Fruit fly (Drosophila melanogaster) whole organism, embryonic: Measurements from ENCODE around the gene CG17778.
A peak's percentile ranks its signal among the peaks of the same experiment; 100 is the strongest.

Experiments
- CG10209 ChIP-seq: fragments of 200-800 bp; sonication (Bioruptor generic); optimal IDR thresholded peaks from 3 replicates; lab custom pipeline; 2017; ENCODE audit warnings: missing biosample characterization, mild to moderate bottlenecking, missing genetic modification characterization, missing genetic modification reagents
- CG11504 ChIP-seq: fragments of 200-800 bp; sonication (Bioruptor generic); optimal IDR thresholded peaks from 3 replicates; lab custom pipeline; 2019; ENCODE audit warnings: missing biosample characterization, mild to moderate bottlenecking, missing genetic modification characterization, moderate library complexity
- CG13424 ChIP-seq: fragments of 200-800 bp; sonication (Bioruptor generic); optimal IDR thresholded peaks from 2 replicates; lab custom pipeline; 2019; ENCODE audit warnings: missing biosample characterization, mild to moderate bottlenecking, missing genetic modification characterization, moderate library complexity
- CG1602 ChIP-seq: fragments of 200-800 bp; sonication (Bioruptor generic); optimal IDR thresholded peaks from 3 replicates; lab custom pipeline; 2016; ENCODE audit warnings: missing biosample characterization, missing genetic modification characterization
- CG17612 ChIP-seq: fragments of 200-800 bp; sonication (Bioruptor generic); IDR thresholded peaks from 2 replicates; pipeline ENCODE4 v1.3.6; 2022; ENCODE audit warnings: missing biosample characterization, missing genetic modification characterization
- CG2202 ChIP-seq: fragments of 200-800 bp; sonication (Bioruptor generic); optimal IDR thresholded peaks from 2 replicates; lab custom pipeline; 2018; ENCODE audit warnings: missing biosample characterization, mild to moderate bottlenecking, missing genetic modification characterization
- CG2678 ChIP-seq: fragments of 200-800 bp; sonication (Bioruptor generic); optimal IDR thresholded peaks from 3 replicates; lab custom pipeline; 2019; ENCODE audit warnings: missing biosample characterization, mild to moderate bottlenecking, missing genetic modification characterization, moderate library complexity
- CG2889 ChIP-seq: fragments of 200-800 bp; sonication (Bioruptor generic); IDR thresholded peaks from 3 replicates; pipeline ENCODE4 v1.3.6; 2022; ENCODE audit warnings: missing biosample characterization, missing genetic modification characterization
- CG3163 ChIP-seq: fragments of 200-800 bp; sonication (Bioruptor generic); optimal IDR thresholded peaks from 3 replicates; lab custom pipeline; 2016; ENCODE audit warnings: missing biosample characterization, missing genetic modification characterization
- CG33213 ChIP-seq: fragments of 200-800 bp; sonication (Bioruptor generic); optimal IDR thresholded peaks from 3 replicates; lab custom pipeline; 2016; ENCODE audit warnings: missing biosample characterization, missing genetic modification characterization
- CG34422 ChIP-seq: fragments of 200-800 bp; sonication (Bioruptor generic); IDR thresholded peaks from 3 replicates; pipeline ENCODE4 v1.3.6; 2022; ENCODE audit warnings: missing biosample characterization, missing genetic modification characterization
- CG3838 ChIP-seq: fragments of 200-800 bp; sonication (Bioruptor generic); optimal IDR thresholded peaks from 3 replicates; lab custom pipeline; 2016; ENCODE audit warnings: missing biosample characterization, missing genetic modification characterization
- CG6854 ChIP-seq: fragments of 200-800 bp; sonication (Bioruptor generic); optimal IDR thresholded peaks from 3 replicates; lab custom pipeline; 2017; ENCODE audit warnings: missing biosample characterization, mild to moderate bottlenecking, missing genetic modification characterization
- CG7928 ChIP-seq: fragments of 200-800 bp; sonication (Bioruptor generic); optimal IDR thresholded peaks from 2 replicates; lab custom pipeline; 2017; ENCODE audit warnings: missing biosample characterization, mild to moderate bottlenecking, missing genetic modification characterization
- CG7963 ChIP-seq: fragments of 200-800 bp; sonication (Bioruptor generic); IDR thresholded peaks from 3 replicates; pipeline ENCODE4 v1.3.6; 2022; ENCODE audit warnings: missing biosample characterization, missing genetic modification characterization; ENCODE audit not compliant: partially characterized antibody
- CG8089 ChIP-seq: fragments of 200-800 bp; sonication (Bioruptor generic); optimal IDR thresholded peaks from 3 replicates; lab custom pipeline; 2016; ENCODE audit warnings: missing biosample characterization, missing genetic modification characterization
- Dbx ChIP-seq: fragments of 200-800 bp; sonication (Bioruptor generic); IDR thresholded peaks from 3 replicates; pipeline ENCODE4 v1.3.6; 2022; ENCODE audit warnings: missing biosample characterization, missing genetic modification characterization
- Dip2 ChIP-seq: fragments of 200-800 bp; sonication (Bioruptor generic); IDR thresholded peaks from 2 replicates; pipeline ENCODE4 v1.3.6; 2022; ENCODE audit warnings: missing biosample characterization, missing genetic modification characterization
- HHEX ChIP-seq: fragments of 200-800 bp; sonication (Bioruptor generic); optimal IDR thresholded peaks from 3 replicates; lab custom pipeline; 2017; ENCODE audit warnings: missing biosample characterization, mild to moderate bottlenecking, missing genetic modification characterization, missing genetic modification reagents
- Hsf ChIP-seq: fragments of 200-800 bp; sonication (Bioruptor generic); optimal IDR thresholded peaks from 3 replicates; lab custom pipeline; 2016; ENCODE audit warnings: missing biosample characterization, missing genetic modification characterization
- Lhr ChIP-seq: fragments of 200-800 bp; sonication (Bioruptor generic); optimal IDR thresholded peaks from 3 replicates; lab custom pipeline; 2017; ENCODE audit warnings: mild to moderate bottlenecking, missing biosample characterization, missing genetic modification reagents, missing genetic modification characterization
- Lim3 ChIP-seq: fragments of 200-800 bp; sonication (Bioruptor generic); IDR thresholded peaks from 2 replicates; pipeline ENCODE4 v1.3.6; 2022; ENCODE audit warnings: missing biosample characterization, missing genetic modification characterization
- Neu2 ChIP-seq: fragments of 200-800 bp; sonication (Bioruptor generic); optimal IDR thresholded peaks from 3 replicates; lab custom pipeline; 2016; ENCODE audit warnings: missing biosample characterization, missing genetic modification characterization, borderline replicate concordance
- Nf-YB ChIP-seq: fragments of 200-800 bp; sonication (Bioruptor generic); optimal IDR thresholded peaks from 3 replicates; lab custom pipeline; 2019; ENCODE audit warnings: missing biosample characterization, mild to moderate bottlenecking, missing genetic modification characterization, moderate library complexity
- Oaz ChIP-seq: fragments of 200-800 bp; sonication (Bioruptor generic); IDR thresholded peaks from 2 replicates; pipeline ENCODE4 v1.3.6; 2022; ENCODE audit warnings: missing biosample characterization, missing genetic modification characterization
- Optix ChIP-seq: fragments of 200-800 bp; sonication (Bioruptor generic); IDR thresholded peaks from 3 replicates; pipeline ENCODE4 v1.3.6; 2022; ENCODE audit warnings: missing biosample characterization, missing genetic modification characterization
- Rx ChIP-seq: fragments of 200-800 bp; sonication (Bioruptor generic); IDR thresholded peaks from 2 replicates; pipeline ENCODE4 v1.3.6; 2022; ENCODE audit warnings: missing biosample characterization, missing genetic modification characterization
- Side ChIP-seq: fragments of 200-800 bp; sonication (Bioruptor generic); optimal IDR thresholded peaks from 2 replicates; lab custom pipeline; 2016; ENCODE audit warnings: missing biosample characterization, missing genetic modification characterization
- Stat92E ChIP-seq, 3 experiments: fragments of >200 bp in 2 of 3; fragments of 200-800 bp in 1 of 3; sonication (Bioruptor generic) in 1 of 3; optimal IDR thresholded peaks; 2 replicates each; lab custom pipeline; 2017 to 2019; ENCODE audit warnings: missing biosample characterization in 3 of 3, missing genetic modification characterization in 3 of 3, mild to moderate bottlenecking in 1 of 3, moderate library complexity in 1 of 3
- TFAM ChIP-seq: fragments of 200-800 bp; sonication (Bioruptor generic); optimal IDR thresholded peaks from 2 replicates; lab custom pipeline; 2017; ENCODE audit warnings: missing biosample characterization, missing genetic modification characterization, inconsistent platforms
- Tbp ChIP-seq: fragments of >200 bp; optimal IDR thresholded peaks from 2 replicates; lab custom pipeline; 2018; ENCODE audit warnings: missing biosample characterization, missing genetic modification characterization
- Xrp1 ChIP-seq: fragments of 200-800 bp; sonication (Bioruptor generic); IDR thresholded peaks from 2 replicates; pipeline ENCODE4 v1.3.6; 2022; ENCODE audit warnings: missing biosample characterization, missing genetic modification characterization
- crp ChIP-seq, 2 experiments: fragments of 200-800 bp; sonication (Bioruptor generic); optimal IDR thresholded peaks; 2 replicates in 1 of 2; 3 replicates in 1 of 2; lab custom pipeline; 2017; ENCODE audit warnings: missing biosample characterization in 2 of 2, missing genetic modification characterization in 2 of 2, mild to moderate bottlenecking in 1 of 2, moderate library complexity in 1 of 2
- ewg ChIP-seq: fragments of 200-800 bp; sonication (Bioruptor generic); optimal IDR thresholded peaks from 3 replicates; lab custom pipeline; 2017; ENCODE audit warnings: mild to moderate bottlenecking, missing biosample characterization, missing genetic modification reagents, missing genetic modification characterization
- fd3F ChIP-seq: fragments of 200-800 bp; sonication (Bioruptor generic); optimal IDR thresholded peaks from 2 replicates; lab custom pipeline; 2018; ENCODE audit warnings: missing biosample characterization, mild to moderate bottlenecking, missing genetic modification characterization, moderate library complexity
- fd64A ChIP-seq: fragments of 200-800 bp; sonication (Bioruptor generic); optimal IDR thresholded peaks from 3 replicates; lab custom pipeline; 2018; ENCODE audit warnings: missing biosample characterization, mild to moderate bottlenecking, missing genetic modification characterization
- fru ChIP-seq: fragments of >200 bp; optimal IDR thresholded peaks from 2 replicates; lab custom pipeline; 2017
- gt ChIP-seq: fragments of 200-800 bp; sonication (Bioruptor generic); IDR thresholded peaks from 2 replicates; pipeline ENCODE4 v1.3.6; 2022; ENCODE audit warnings: missing biosample characterization, missing genetic modification characterization
- hkb ChIP-seq, 2 experiments: fragments of 200-800 bp in 1 of 2; fragments of >200 bp in 1 of 2; sonication (Bioruptor generic) in 1 of 2; IDR thresholded peaks in 1 of 2; optimal IDR thresholded peaks in 1 of 2; 2 replicates each; pipeline versions ENCODE4 v1.3.6 to Lab custom; 2017 to 2022; ENCODE audit warnings: missing biosample characterization in 1 of 2, missing genetic modification characterization in 1 of 2
- jigr1 ChIP-seq: fragments of 200-800 bp; sonication (Bioruptor generic); IDR thresholded peaks from 3 replicates; pipeline ENCODE4 v1.3.6; 2022; ENCODE audit warnings: missing biosample characterization, missing genetic modification characterization
- lab ChIP-seq: fragments of 200-800 bp; sonication (Bioruptor generic); optimal IDR thresholded peaks from 3 replicates; lab custom pipeline; 2017; ENCODE audit warnings: missing biosample characterization, missing genetic modification characterization, mild to moderate bottlenecking, moderate library complexity, missing genetic modification reagents
- lilli ChIP-seq: fragments of 200-800 bp; sonication (Bioruptor generic); optimal IDR thresholded peaks from 3 replicates; lab custom pipeline; 2016; ENCODE audit warnings: missing biosample characterization, missing genetic modification characterization
- nmo ChIP-seq: fragments of 200-800 bp; sonication (Bioruptor generic); optimal IDR thresholded peaks from 2 replicates; lab custom pipeline; 2018; ENCODE audit warnings: missing biosample characterization, mild to moderate bottlenecking, missing genetic modification characterization, moderate library complexity
- pho ChIP-seq: fragments of 200-800 bp; sonication (Bioruptor generic); optimal IDR thresholded peaks from 2 replicates; lab custom pipeline; 2016; ENCODE audit warnings: missing biosample characterization, missing genetic modification characterization
- phol ChIP-seq: fragments of 200-800 bp; sonication (Bioruptor generic); optimal IDR thresholded peaks from 3 replicates; lab custom pipeline; 2018; ENCODE audit warnings: missing biosample characterization, mild to moderate bottlenecking, missing genetic modification characterization, moderate library complexity
- ro ChIP-seq: fragments of 200-800 bp; sonication (Bioruptor generic); IDR thresholded peaks from 2 replicates; pipeline ENCODE4 v1.3.6; 2022; ENCODE audit warnings: missing biosample characterization, missing genetic modification characterization
- scrt ChIP-seq: fragments of 200-800 bp; sonication (Bioruptor generic); optimal IDR thresholded peaks from 2 replicates; lab custom pipeline; 2018; ENCODE audit warnings: missing biosample characterization, mild to moderate bottlenecking, missing genetic modification characterization, moderate library complexity
- slbo ChIP-seq: fragments of 200-800 bp; sonication (Bioruptor generic); IDR thresholded peaks from 2 replicates; pipeline ENCODE4 v1.3.6; 2022; ENCODE audit warnings: missing biosample characterization, missing genetic modification characterization
- sug ChIP-seq: fragments of 200-800 bp; optimal IDR thresholded peaks from 2 replicates; lab custom pipeline; 2019; ENCODE audit warnings: missing biosample characterization, mild to moderate bottlenecking, missing genetic modification characterization, moderate library complexity

CG17778 gene

DNA sequence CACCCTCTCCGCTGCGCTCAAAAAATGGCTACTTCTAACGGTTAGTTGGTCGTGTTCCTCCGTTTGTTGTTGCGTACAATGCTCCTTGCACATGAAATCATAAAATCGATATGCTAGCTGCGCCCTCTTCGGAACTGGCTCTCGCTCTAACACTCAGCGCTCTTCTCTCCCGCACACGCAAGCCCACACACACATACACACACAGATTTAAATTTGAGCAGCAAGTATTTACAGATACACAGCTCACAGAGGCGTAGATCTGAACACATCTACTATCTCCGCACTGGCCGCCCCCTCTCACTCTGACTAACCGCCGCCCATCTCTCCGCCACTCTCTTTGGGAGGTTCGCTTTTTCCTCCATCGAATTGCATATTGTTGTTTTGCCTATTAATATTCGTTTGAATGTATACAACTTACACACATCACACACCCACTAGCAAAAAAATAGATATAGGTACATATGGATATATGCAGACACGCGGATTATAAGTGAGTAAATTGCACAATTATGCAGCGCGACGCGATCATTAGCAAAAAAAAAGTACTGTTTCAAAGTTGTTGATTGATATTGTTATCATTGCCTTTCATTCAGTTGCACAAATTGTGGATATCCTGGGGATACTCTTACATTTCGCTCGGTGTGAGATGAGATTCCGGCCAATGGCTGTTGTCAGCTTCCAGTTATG, 28.1 kb downstream of the CG17778 start (continued):
- TF ChIP-seq Rx (GFP tag; lab: Robert Waterston, UW) = peak; percentile 71
- peak; percentile 74 for TF ChIP-seq CG3838 (GFP tag; lab: Kevin White, UChicago)
- TF ChIP-seq lab (GFP tag; lab: Kevin White, UChicago) = peak; percentile 94
- peak; percentile 66 for TF ChIP-seq ewg
- TF ChIP-seq gt (GFP tag; lab: Robert Waterston, UW) = peak; percentile 60; the same call in 1 of the 2 replicates
- TF ChIP-seq jigr1 (GFP tag; lab: Robert Waterston, UW) = no peak
- TF ChIP-seq CG2889 = no peak; the same call in 2 of the 3 replicates
- TF ChIP-seq Dip2 (GFP tag; lab: Robert Waterston, UW) = no peak
- TF ChIP-seq CG13424 = peak; percentile 84
- TF ChIP-seq Neu2 = no peak
- TF ChIP-seq Side (GFP tag; lab: Kevin White, UChicago) = peak; percentile 92
- TF ChIP-seq sug (tag; lab: Kevin White, UChicago) = peak; percentile 84
- peak; percentile 82 for TF ChIP-seq pho (GFP tag; lab: Kevin White, UChicago)
- no peak for TF ChIP-seq hkb (optimal IDR thresholded peaks at IDR 0.05; lab: Kevin White, UChicago)
- TF ChIP-seq hkb (GFP tag; IDR thresholded peaks at IDR 0.05; lab: Robert Waterston, UW) = peak; percentile 80
- peak; percentile 83 for TF ChIP-seq Hsf (GFP tag; lab: Kevin White, UChicago)
- peak; percentile 53 for TF ChIP-seq CG2202 (tag; lab: Kevin White, UChicago)
- TF ChIP-seq fru (lab: Kevin White, UChicago) = no peak
- peak; percentile 33 for TF ChIP-seq phol (tag; lab: Kevin White, UChicago)
- peak; percentile 65 for TF ChIP-seq CG6854 (GFP tag; lab: Kevin White, UChicago)
- TF ChIP-seq HHEX (GFP tag; lab: Kevin White, UChicago) = peak; percentile 81
- peak; percentile 92 for TF ChIP-seq lilli (GFP tag; lab: Kevin White, UChicago)
- peak; percentile 86 for TF ChIP-seq Xrp1 (GFP tag; lab: Robert Waterston, UW)
- TF ChIP-seq fd64A (GFP tag; lab: Kevin White, UChicago) = peak; percentile 70
- peak; percentile 79 for TF ChIP-seq CG2678
- TF ChIP-seq slbo (GFP tag; lab: Robert Waterston, UW) = peak; percentile 96
- no peak for TF ChIP-seq CG7963 (GFP tag; lab: Robert Waterston, UW)
- no peak for TF ChIP-seq Stat92E (GFP tag; optimal IDR thresholded peaks at IDR 0.05; lab: Kevin White, UChicago)
- no peak for TF ChIP-seq Tbp (GFP tag; lab: Kevin White, UChicago)
- TF ChIP-seq CG33213 (GFP tag; lab: Kevin White, UChicago) = peak; percentile 81
- no peak for TF ChIP-seq TFAM (GFP tag; lab: Kevin White, UChicago)
- peak; percentile 75 for TF ChIP-seq Optix (GFP tag; lab: Robert Waterston, UW)
- peak; percentile 67 for TF ChIP-seq CG10209 (GFP tag; lab: Kevin White, UChicago)
- TF ChIP-seq Oaz (GFP tag; lab: Robert Waterston, UW) = peak; percentile 48
- TF ChIP-seq Nf-YB (GFP tag; lab: Kevin White, UChicago) = peak; percentile 39
- TF ChIP-seq CG8089 (GFP tag; lab: Kevin White, UChicago) = peak; percentile 53
- TF ChIP-seq CG11504 (tag; lab: Kevin White, UChicago) = peak; percentile 74
- peak; percentile 40 for TF ChIP-seq nmo (GFP tag; lab: Kevin White, UChicago)
- TF ChIP-seq Dbx (GFP tag; lab: Robert Waterston, UW) = peak; percentile 92
- TF ChIP-seq crp (GFP tag; optimal IDR thresholded peaks at IDR 0.05; lab: Kevin White, UChicago) = peak in 1 of 2 experiments; percentile 6
- peak; percentile 52 for TF ChIP-seq CG1602
- TF ChIP-seq ro (GFP tag; lab: Robert Waterston, UW) = no peak
- TF ChIP-seq CG34422 = peak; percentile 84
- peak; percentile 52 for TF ChIP-seq CG17612 (GFP tag; lab: Robert Waterston, UW)
- TF ChIP-seq Lhr (GFP tag; lab: Kevin White, UChicago) = no peak
- TF ChIP-seq Lim3 (GFP tag; lab: Robert Waterston, UW) = no peak
- TF ChIP-seq CG7928 = no peak
- peak; percentile 63 for TF ChIP-seq scrt (GFP tag; lab: Kevin White, UChicago)
- peak; percentile 71 for TF ChIP-seq fd3F (GFP tag; lab: Kevin White, UChicago)
- peak; percentile 77 for TF ChIP-seq CG3163 (GFP tag; lab: Kevin White, UChicago)
